Worm (Caenorhabditis elegans): ENCODE data around the gene C39F7.1.

ce11 chrV:1305846-1306245, 45.7 kb downstream of the C39F7.1 start:
- TF ChIP-seq nhr-12 (tag; optimal IDR thresholded peaks at IDR 0.05) = no peak
- TF ChIP-seq ceh-43 (GFP tag; optimal IDR thresholded peaks at IDR 0.05) = no peak
- TF ChIP-seq nhr-237 (tag; optimal IDR thresholded peaks at IDR 0.05) = no peak
